Fruit fly (Drosophila melanogaster): ENCODE measurements around the gene GILT2.
A peak's percentile ranks its signal among the peaks of the same experiment; 100 is the strongest.

Gene GILT2

dm6 chr3R:23678349-23679193 is at the start of gene GILT2:
Gene GILT2, plus strand, starts transcription at chr3R:23678895.
- TF ChIP-seq fd96Ca (GFP tag; IDR thresholded peaks at IDR 0.05): peak; percentile 72
- TF ChIP-seq CG8159 (tag; optimal IDR thresholded peaks at IDR 0.05): peak; percentile 73
- TF ChIP-seq CG34367 (tag; optimal IDR thresholded peaks at IDR 0.05): peak; percentile 36
- TF ChIP-seq Pif1B (GFP tag; optimal IDR thresholded peaks at IDR 0.05): peak; percentile 76
- no peak for TF ChIP-seq CG14655 (GFP tag; optimal IDR thresholded peaks at IDR 0.05)
- TF ChIP-seq CG9948 (tag; optimal IDR thresholded peaks at IDR 0.05): peak; percentile 56
- TF ChIP-seq CG15710 (tag; optimal IDR thresholded peaks at IDR 0.05): peak; percentile 69
- no peak for TF ChIP-seq CG13204 (GFP tag; optimal IDR thresholded peaks at IDR 0.05)
- no peak for TF ChIP-seq gl (tag; optimal IDR thresholded peaks at IDR 0.05)
- TF ChIP-seq Ets98B (GFP tag; IDR thresholded peaks at IDR 0.05): peak; percentile 77
- no peak for TF ChIP-seq EcR (GFP tag; optimal IDR thresholded peaks at IDR 0.05)
- no peak for TF ChIP-seq CG8301 (tag; optimal IDR thresholded peaks at IDR 0.05)
- peak; percentile 64 for TF ChIP-seq CG17806 (tag; optimal IDR thresholded peaks at IDR 0.05)
- TF ChIP-seq CG4496 (GFP tag; IDR thresholded peaks at IDR 0.05): 0 out of 3 replicates have a peak, but pooled peaks have one; percentile 54
- peak; percentile 65 for TF ChIP-seq CG32121 (GFP tag; IDR thresholded peaks at IDR 0.05)
- TF ChIP-seq CG10348 (GFP tag; IDR thresholded peaks at IDR 0.05): 0 out of 2 replicates have a peak, but pooled peaks have one; percentile 24
- TF ChIP-seq Snoo (tag; optimal IDR thresholded peaks at IDR 0.05): peak; percentile 87
- no peak for TF ChIP-seq Pif1A (GFP tag; optimal IDR thresholded peaks at IDR 0.05)
- TF ChIP-seq D1 (tag; optimal IDR thresholded peaks at IDR 0.05): no peak
- peak; percentile 40; the same call in 1 of the 2 replicates for TF ChIP-seq rn (GFP tag; IDR thresholded peaks at IDR 0.05)
- peak; percentile 58 for TF ChIP-seq CG12605 (GFP tag; IDR thresholded peaks at IDR 0.05)

- TF ChIP-seq Snoo (tag; optimal IDR thresholded peaks at IDR 0.05): no peak
- TF ChIP-seq CG4496 (GFP tag; IDR thresholded peaks at IDR 0.05): no peak
- no peak for TF ChIP-seq Ets98B (GFP tag; IDR thresholded peaks at IDR 0.05)
- TF ChIP-seq CG9948 (tag; optimal IDR thresholded peaks at IDR 0.05): no peak
- no peak for TF ChIP-seq CG34367 (tag; optimal IDR thresholded peaks at IDR 0.05)
- TF ChIP-seq EcR (GFP tag; optimal IDR thresholded peaks at IDR 0.05): peak; percentile 62
Observed at dm6 chr3R:23629572-23629971, 49.1 kb upstream of the GILT2 start.

dm6 chr3R:23634789-23635188 is 43.9 kb upstream of the GILT2 start:
- TF ChIP-seq CG12605 (GFP tag; IDR thresholded peaks at IDR 0.05): no peak
- no peak for TF ChIP-seq CG15710 (tag; optimal IDR thresholded peaks at IDR 0.05)
- TF ChIP-seq CG4496 (GFP tag; IDR thresholded peaks at IDR 0.05): no peak
- TF ChIP-seq CG34367 (tag; optimal IDR thresholded peaks at IDR 0.05): no peak

dm6 chr3R:23637277-23637676 is 41.4 kb upstream of the GILT2 start:
- TF ChIP-seq CG8301 (tag; optimal IDR thresholded peaks at IDR 0.05): peak; percentile 4
- no peak for TF ChIP-seq Pif1B (GFP tag; optimal IDR thresholded peaks at IDR 0.05)
- 0 out of 2 replicates have a peak, but pooled peaks have one; percentile 12 for TF ChIP-seq CG32121 (GFP tag; IDR thresholded peaks at IDR 0.05)
- TF ChIP-seq rn (GFP tag; IDR thresholded peaks at IDR 0.05): no peak
- no peak for TF ChIP-seq fd96Ca (GFP tag; IDR thresholded peaks at IDR 0.05)
- TF ChIP-seq CG14655 (GFP tag; optimal IDR thresholded peaks at IDR 0.05): peak; percentile 30
- no peak for TF ChIP-seq CG9948 (tag; optimal IDR thresholded peaks at IDR 0.05)
- no peak for TF ChIP-seq CG34367 (tag; optimal IDR thresholded peaks at IDR 0.05)
- no peak for TF ChIP-seq Ets98B (GFP tag; IDR thresholded peaks at IDR 0.05)
- no peak for TF ChIP-seq CG13204 (GFP tag; optimal IDR thresholded peaks at IDR 0.05)
- TF ChIP-seq CG10348 (GFP tag; IDR thresholded peaks at IDR 0.05): no peak
- TF ChIP-seq Pif1A (GFP tag; optimal IDR thresholded peaks at IDR 0.05): no peak

- no peak for TF ChIP-seq CG15710 (tag; optimal IDR thresholded peaks at IDR 0.05)
- 0 out of 3 replicates have a peak, but pooled peaks have one; percentile 17 for TF ChIP-seq CG4496 (GFP tag; IDR thresholded peaks at IDR 0.05)
- no peak for TF ChIP-seq CG13204 (GFP tag; optimal IDR thresholded peaks at IDR 0.05)
- TF ChIP-seq CG12605 (GFP tag; IDR thresholded peaks at IDR 0.05): no peak; the same call in 1 of the 2 replicates
- no peak for TF ChIP-seq CG34367 (tag; optimal IDR thresholded peaks at IDR 0.05)
- no peak for TF ChIP-seq fd96Ca (GFP tag; IDR thresholded peaks at IDR 0.05)
- TF ChIP-seq CG10348 (GFP tag; IDR thresholded peaks at IDR 0.05): no peak
- TF ChIP-seq CG32121 (GFP tag; IDR thresholded peaks at IDR 0.05): peak; percentile 74
- no peak for TF ChIP-seq Snoo (tag; optimal IDR thresholded peaks at IDR 0.05)
- peak; percentile 47 for TF ChIP-seq Pif1A (GFP tag; optimal IDR thresholded peaks at IDR 0.05)
- TF ChIP-seq rn (GFP tag; IDR thresholded peaks at IDR 0.05): no peak
- TF ChIP-seq CG8159 (tag; optimal IDR thresholded peaks at IDR 0.05): no peak
- no peak for TF ChIP-seq CG9948 (tag; optimal IDR thresholded peaks at IDR 0.05)
- peak; percentile 47 for TF ChIP-seq CG14655 (GFP tag; optimal IDR thresholded peaks at IDR 0.05)
- TF ChIP-seq Pif1B (GFP tag; optimal IDR thresholded peaks at IDR 0.05): no peak
- TF ChIP-seq gl (tag; optimal IDR thresholded peaks at IDR 0.05): no peak
- no peak for TF ChIP-seq EcR (GFP tag; optimal IDR thresholded peaks at IDR 0.05)
- peak; percentile 44 for TF ChIP-seq CG8301 (tag; optimal IDR thresholded peaks at IDR 0.05)
- TF ChIP-seq CG17806 (tag; optimal IDR thresholded peaks at IDR 0.05): no peak
- TF ChIP-seq Ets98B (GFP tag; IDR thresholded peaks at IDR 0.05): peak; percentile 21; the same call in 1 of the 2 replicates
- TF ChIP-seq D1 (tag; optimal IDR thresholded peaks at IDR 0.05): no peak
Observed at dm6 chr3R:23638351-23638750, 40.3 kb upstream of the GILT2 start.

- TF ChIP-seq Pif1B (GFP tag; optimal IDR thresholded peaks at IDR 0.05): no peak
- TF ChIP-seq CG13204 (GFP tag; optimal IDR thresholded peaks at IDR 0.05): no peak
- no peak for TF ChIP-seq CG8159 (tag; optimal IDR thresholded peaks at IDR 0.05)
- TF ChIP-seq rn (GFP tag; IDR thresholded peaks at IDR 0.05): no peak
- no peak for TF ChIP-seq CG17806 (tag; optimal IDR thresholded peaks at IDR 0.05)
- TF ChIP-seq CG15710 (tag; optimal IDR thresholded peaks at IDR 0.05): no peak
- no peak for TF ChIP-seq EcR (GFP tag; optimal IDR thresholded peaks at IDR 0.05)
- no peak for TF ChIP-seq CG14655 (GFP tag; optimal IDR thresholded peaks at IDR 0.05)
- TF ChIP-seq D1 (tag; optimal IDR thresholded peaks at IDR 0.05): no peak
- TF ChIP-seq CG12605 (GFP tag; IDR thresholded peaks at IDR 0.05): no peak
- TF ChIP-seq Ets98B (GFP tag; IDR thresholded peaks at IDR 0.05): no peak
- no peak for TF ChIP-seq fd96Ca (GFP tag; IDR thresholded peaks at IDR 0.05)
- TF ChIP-seq gl (tag; optimal IDR thresholded peaks at IDR 0.05): no peak
- TF ChIP-seq CG4496 (GFP tag; IDR thresholded peaks at IDR 0.05): no peak
- TF ChIP-seq CG8301 (tag; optimal IDR thresholded peaks at IDR 0.05): no peak
- no peak for TF ChIP-seq CG34367 (tag; optimal IDR thresholded peaks at IDR 0.05)
- no peak for TF ChIP-seq CG32121 (GFP tag; IDR thresholded peaks at IDR 0.05)
- no peak for TF ChIP-seq CG9948 (tag; optimal IDR thresholded peaks at IDR 0.05)
Observed at dm6 chr3R:23639583-23639982, 39.1 kb upstream of the GILT2 start.
